Worm (Caenorhabditis elegans): Measurements from ENCODE around the gene Y51H7C.7.

Y51H7C.7 gene

ce11 chrII:1375627-1376026 lies 26.7 kb upstream of the Y51H7C.7 start:
- no peak for TF ChIP-seq C06A6.2 (GFP tag; conservative IDR thresholded peaks at IDR 0.05)
- TF ChIP-seq B0035.1 (tag; optimal IDR thresholded peaks at IDR 0.05), result no peak
- TF ChIP-seq bed-1 (GFP tag; IDR thresholded peaks at IDR 0.05), result no peak
- no peak for TF ChIP-seq lin-35 (GFP tag; optimal IDR thresholded peaks at IDR 0.05)
- no peak for TF ChIP-seq F52B5.7 (tag; optimal IDR thresholded peaks at IDR 0.05)
- TF ChIP-seq efl-1 (GFP tag; optimal IDR thresholded peaks at IDR 0.05), result no peak
- no peak for TF ChIP-seq hmg-1.2 (GFP tag; IDR thresholded peaks at IDR 0.05)
- no peak for TF ChIP-seq ceh-91 (GFP tag; IDR thresholded peaks at IDR 0.05)
- TF ChIP-seq B0261.1 (tag; optimal IDR thresholded peaks at IDR 0.05), result no peak
- no peak for TF ChIP-seq hlh-26 (GFP tag; conservative IDR thresholded peaks at IDR 0.05)
- TF ChIP-seq madf-6 (GFP tag; IDR thresholded peaks at IDR 0.05), result no peak
- no peak for TF ChIP-seq lin-40 (tag; optimal IDR thresholded peaks at IDR 0.05)
- TF ChIP-seq F57A8.1 (GFP tag; optimal IDR thresholded peaks at IDR 0.05), result no peak
- no peak for TF ChIP-seq mel-28 (tag; optimal IDR thresholded peaks at IDR 0.05; ENCODE audit: borderline replicate concordance)
- no peak for TF ChIP-seq attf-3 (GFP tag; conservative IDR thresholded peaks at IDR 0.05)
- TF ChIP-seq ztf-28 (GFP tag; IDR thresholded peaks at IDR 0.05), result no peak
- TF ChIP-seq F49E8.2 (tag; optimal IDR thresholded peaks at IDR 0.05; ENCODE audit: insufficient read depth), result no peak
- no peak for TF ChIP-seq attf-6 (GFP tag; IDR thresholded peaks at IDR 0.05)

ce11 chrII:1376795-1377194 lies 25.6 kb upstream of the Y51H7C.7 start:
- peak; percentile 89 for TF ChIP-seq attf-3 (GFP tag; conservative IDR thresholded peaks at IDR 0.05)
- TF ChIP-seq chd-7 (tag; optimal IDR thresholded peaks at IDR 0.05), result no peak
- TF ChIP-seq efl-1 (GFP tag; optimal IDR thresholded peaks at IDR 0.05), result peak; percentile 4
- TF ChIP-seq mxl-1 (tag; optimal IDR thresholded peaks at IDR 0.05), result no peak

ce11 chrII:1378259-1378658 lies 24.1 kb upstream of the Y51H7C.7 start, which contains the start of gene F54D12.10:
F54D12.10 (minus strand) TSS chrII:1378359.
- TF ChIP-seq snpc-4 (GFP tag; optimal IDR thresholded peaks at IDR 0.05) (no peak), snpc-4 (tag; optimal IDR thresholded peaks at IDR 0.05) (no peak), pha-4 (tag; optimal IDR thresholded peaks at IDR 0.05) (no peak), K11D2.4 (GFP tag; IDR thresholded peaks at IDR 0.05) (no peak), egl-18 (GFP tag; IDR thresholded peaks at IDR 0.05) (no peak), xnd-1 (tag; optimal IDR thresholded peaks at IDR 0.05) (no peak), athp-1 (tag; optimal IDR thresholded peaks at IDR 0.05) (no peak), cebp-2 (GFP tag; IDR thresholded peaks at IDR 0.05) (no peak), rec-8 (tag; optimal IDR thresholded peaks at IDR 0.05) (no peak), Y67H2A.10 (GFP tag; conservative IDR thresholded peaks at IDR 0.05) (no peak), F22D6.2 (tag; optimal IDR thresholded peaks at IDR 0.05) (no peak), nhr-90 (tag; optimal IDR thresholded peaks at IDR 0.05) (no peak), F37B4.10 (GFP tag; IDR thresholded peaks at IDR 0.05) (no peak), T26A5.8 (tag; optimal IDR thresholded peaks at IDR 0.05) (no peak), F55B11.4 (tag; optimal IDR thresholded peaks at IDR 0.05; ENCODE audit: borderline replicate concordance, insufficient read depth) (no peak), F39B2.1 (GFP tag; IDR thresholded peaks at IDR 0.05) (no peak), rpc-1 (optimal IDR thresholded peaks at IDR 0.05) (no peak), rpc-1 (tag; optimal IDR thresholded peaks at IDR 0.05) (no peak), F57A8.1 (GFP tag; optimal IDR thresholded peaks at IDR 0.05) (no peak)
